Worm (Caenorhabditis elegans): ENCODE measurements around the gene peli-1.

- TF ChIP-seq skn-1 (tag; optimal IDR thresholded peaks at IDR 0.05) (no peak), ZK546.5 (tag; optimal IDR thresholded peaks at IDR 0.05) (no peak), ceh-16 (tag; optimal IDR thresholded peaks at IDR 0.05) (no peak), nhr-25 (tag; optimal IDR thresholded peaks at IDR 0.05) (no peak), nhr-77 (tag; optimal IDR thresholded peaks at IDR 0.05) (no peak), fos-1 (tag; optimal IDR thresholded peaks at IDR 0.05) (no peak), nfya-1 (tag; optimal IDR thresholded peaks at IDR 0.05; ENCODE audit: insufficient read depth) (no peak), lin-39 (tag; optimal IDR thresholded peaks at IDR 0.05) (no peak), ama-1 (optimal IDR thresholded peaks at IDR 0.05) (no peak)
Observed at ce11 chrV:5713510-5713909, 7.9 kb downstream of the peli-1 start.

Measured in whole organism, L3 larva.